Worm (Caenorhabditis elegans): ENCODE data around the gene T06E6.10.

The T06E6.10 gene

ce11 chrV:15398728-15399127, 19.2 kb upstream of the T06E6.10 start, which contains the start of gene fbxa-199:
TSS of gene fbxa-199 (minus strand) at chrV:15398828.
- TF ChIP-seq mep-1 (tag; optimal IDR thresholded peaks at IDR 0.05) = no peak
- no peak for TF ChIP-seq unc-130 (GFP tag; optimal IDR thresholded peaks at IDR 0.05)
- no peak for TF ChIP-seq lin-38 (GFP tag; IDR thresholded peaks at IDR 0.05)
- no peak for TF ChIP-seq zag-1 (tag; optimal IDR thresholded peaks at IDR 0.05)
- no peak for TF ChIP-seq daf-19 (GFP tag; conservative IDR thresholded peaks at IDR 0.05)
- no peak for TF ChIP-seq R02D3.7 (tag; optimal IDR thresholded peaks at IDR 0.05)
- no peak for TF ChIP-seq nhr-11 (tag; optimal IDR thresholded peaks at IDR 0.05)
- no peak for TF ChIP-seq madf-5 (GFP tag; IDR thresholded peaks at IDR 0.05)
- no peak for TF ChIP-seq nhr-237 (tag; optimal IDR thresholded peaks at IDR 0.05)
- no peak for TF ChIP-seq tra-1 (GFP tag; IDR thresholded peaks at IDR 0.05)
- no peak for TF ChIP-seq mxl-2 (GFP tag; conservative IDR thresholded peaks at IDR 0.05)
- TF ChIP-seq daf-8 (GFP tag; IDR thresholded peaks at IDR 0.05) = no peak
- TF ChIP-seq ctbp-1 (GFP tag; IDR thresholded peaks at IDR 0.05) = no peak
- TF ChIP-seq lim-7 (GFP tag; IDR thresholded peaks at IDR 0.05) = no peak
- no peak for TF ChIP-seq gei-8 (GFP tag; optimal IDR thresholded peaks at IDR 0.05)

ce11 chrV:15399691-15400377, 18.1 kb upstream of the T06E6.10 start, which contains the start of the genes T06E6.15 and sri-7:
TSS of gene T06E6.15 (minus strand) at chrV:15399791.
TSS of gene sri-7 (plus strand) at chrV:15400327.
- TF ChIP-seq spr-3 (GFP tag; optimal IDR thresholded peaks at IDR 0.05) = no peak
- no peak for TF ChIP-seq sdz-12 (GFP tag; optimal IDR thresholded peaks at IDR 0.05)
- TF ChIP-seq daf-16 (GFP tag; optimal IDR thresholded peaks at IDR 0.05) = no peak
- no peak for TF ChIP-seq daf-16 (tag; optimal IDR thresholded peaks at IDR 0.05)
- TF ChIP-seq T26A8.4 (GFP tag; IDR thresholded peaks at IDR 0.05) = no peak
- TF ChIP-seq zag-1 (tag; optimal IDR thresholded peaks at IDR 0.05) = no peak

DNA sequence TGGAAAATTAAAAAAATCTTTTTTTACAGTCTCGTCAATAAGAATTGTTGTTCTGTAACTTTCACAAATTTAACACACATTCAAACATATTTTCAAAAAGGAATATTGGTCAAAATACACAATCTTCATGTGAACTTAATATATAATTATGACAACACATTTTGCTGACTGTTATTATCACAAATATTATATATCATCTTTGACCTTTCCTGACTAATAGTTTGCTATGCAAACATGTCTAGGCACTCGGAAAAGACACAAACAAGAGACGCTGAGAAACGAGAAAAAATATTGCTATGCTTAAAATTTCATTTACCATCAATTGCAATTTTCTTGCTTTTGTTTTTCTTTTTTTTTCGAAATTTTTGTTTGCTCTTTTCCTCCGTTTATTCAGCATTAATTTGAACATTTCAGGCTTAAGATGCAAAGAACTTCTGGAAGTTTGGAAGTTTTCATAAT, 16.0 kb upstream of the T06E6.10 start, which contains the start of gene fbxa-135:
TSS of gene fbxa-135 (plus strand) at position 409 of the 459 bp plus-strand sequence.
- TF ChIP-seq hif-1 (tag; optimal IDR thresholded peaks at IDR 0.05) = no peak
- no peak for TF ChIP-seq daf-16 (GFP tag; optimal IDR thresholded peaks at IDR 0.05)
- TF ChIP-seq daf-16 (tag; optimal IDR thresholded peaks at IDR 0.05) = peak; percentile 93
- TF ChIP-seq php-3 (GFP tag; IDR thresholded peaks at IDR 0.05) = no peak
- no peak for TF ChIP-seq gei-8 (GFP tag; optimal IDR thresholded peaks at IDR 0.05)
- TF ChIP-seq lin-13 (GFP tag; optimal IDR thresholded peaks at IDR 0.05) = no peak
- TF ChIP-seq lin-38 (GFP tag; IDR thresholded peaks at IDR 0.05) = no peak
- no peak for TF ChIP-seq ceh-28 (tag; optimal IDR thresholded peaks at IDR 0.05)

DNA sequence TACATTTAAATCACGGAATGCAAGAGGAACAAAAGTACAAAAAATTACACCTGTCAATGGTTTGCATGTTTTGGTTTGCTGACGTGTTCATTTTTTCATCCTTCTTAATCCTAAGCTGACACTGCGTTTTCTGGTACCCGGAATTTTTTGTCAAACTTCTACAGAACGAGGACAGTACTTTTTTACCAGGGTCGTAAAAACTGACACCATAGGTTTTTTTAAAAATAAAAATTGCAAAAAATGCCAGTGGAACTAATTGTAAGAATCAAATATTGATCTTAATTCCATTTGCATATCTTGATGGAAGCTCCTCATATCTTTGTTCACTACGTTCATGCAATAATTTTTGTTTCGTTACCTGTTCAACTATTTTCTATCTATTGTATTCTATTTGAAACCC, 13.1 kb upstream of the T06E6.10 start, which contains the start of gene srh-258:
TSS of gene srh-258 (plus strand) at position 301 of the 400 bp plus-strand sequence.
- no peak for TF ChIP-seq ceh-20 (GFP tag; IDR thresholded peaks at IDR 0.05)
- no peak for TF ChIP-seq mdl-1 (tag; optimal IDR thresholded peaks at IDR 0.05)
- no peak for TF ChIP-seq madf-9 (GFP tag; conservative IDR thresholded peaks at IDR 0.05)
- no peak for TF ChIP-seq madf-5 (GFP tag; IDR thresholded peaks at IDR 0.05)
- TF ChIP-seq ztf-11 (tag; optimal IDR thresholded peaks at IDR 0.05) = no peak
- no peak for TF ChIP-seq cey-2 (tag; optimal IDR thresholded peaks at IDR 0.05; ENCODE audit: borderline replicate concordance, insufficient read depth)
- no peak for TF ChIP-seq egl-27 (tag; optimal IDR thresholded peaks at IDR 0.05)
- no peak for TF ChIP-seq nhr-102 (tag; optimal IDR thresholded peaks at IDR 0.05)

- TF ChIP-seq hmg-1.1 (GFP tag; IDR thresholded peaks at IDR 0.05) (no peak), zip-2 (tag; optimal IDR thresholded peaks at IDR 0.05) (no peak), lin-39 (tag; optimal IDR thresholded peaks at IDR 0.05) (no peak), ZK337.2 (GFP tag; IDR thresholded peaks at IDR 0.05) (no peak), skn-1 (tag; optimal IDR thresholded peaks at IDR 0.05) (no peak)
Observed at ce11 chrV:15406928-15407327, 11.0 kb upstream of the T06E6.10 start, which contains the start of gene srh-257. TSS of gene srh-257 (plus strand) at chrV:15407228.
